Fruit fly (Drosophila melanogaster): ENCODE data around the gene CG16717.

DNA sequence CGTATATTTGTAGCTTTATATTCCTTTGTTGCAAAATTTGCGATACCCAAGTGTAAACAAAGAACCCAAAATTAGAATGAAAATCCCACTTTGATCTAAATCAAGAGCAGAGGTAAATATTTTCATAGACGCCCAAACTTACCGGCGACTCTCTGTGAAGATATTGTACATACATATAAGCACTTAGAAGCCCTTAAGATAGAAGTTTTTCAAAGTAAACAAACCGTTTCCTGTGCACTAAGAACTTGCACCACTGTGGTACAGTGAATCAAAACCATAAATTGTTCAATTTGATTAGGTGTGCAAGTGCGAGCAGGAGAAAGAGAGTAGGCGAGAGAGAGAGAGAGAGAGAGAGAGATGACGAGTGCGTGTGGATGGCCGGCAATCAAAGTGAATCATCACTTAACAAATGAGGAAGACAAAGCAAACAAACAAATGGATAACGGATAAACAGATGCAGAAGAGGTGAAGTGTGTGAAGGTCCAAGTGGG lies 949 bp upstream of the CG16717 start:
- TF ChIP-seq Myc (optimal IDR thresholded peaks at IDR 0.05): no peak
- no peak for TF ChIP-seq insv (optimal IDR thresholded peaks at IDR 0.05)
- no peak for TF ChIP-seq Sin3A (optimal IDR thresholded peaks at IDR 0.05)
- no peak for TF ChIP-seq ttk (optimal IDR thresholded peaks at IDR 0.05)

Data from Kc167 (cell line).